Fruit fly (Drosophila melanogaster): Measurements from ENCODE around the gene Srrm1.
A peak's percentile ranks its signal among the peaks of the same experiment; 100 is the strongest.

The Srrm1 gene

DNA sequence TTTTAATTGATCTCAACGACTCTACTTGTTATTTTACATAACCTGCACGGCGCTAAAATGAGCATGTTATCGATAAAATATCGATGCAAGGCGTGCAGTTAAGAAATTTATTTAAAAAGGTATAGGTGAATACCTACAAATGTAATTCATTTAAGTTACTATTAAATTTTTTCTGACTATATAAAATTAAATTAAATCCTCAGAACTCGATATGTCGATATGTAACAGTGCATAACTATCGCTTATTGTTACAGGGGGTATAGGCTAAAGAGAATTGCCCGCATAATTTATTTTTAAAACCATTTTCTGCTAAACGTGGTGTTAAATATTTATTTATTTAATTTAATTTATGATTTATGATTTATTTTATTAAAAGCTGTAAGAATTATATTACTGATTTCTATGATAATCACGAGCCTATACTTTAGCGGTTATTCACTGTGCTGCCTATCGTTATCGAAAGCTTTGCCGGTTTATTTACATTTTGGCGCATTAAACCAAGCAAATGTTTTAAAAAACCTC, 18.8 kb upstream of the Srrm1 start, which contains the start of the genes mRpL20 and Icmt (continued):
- TF ChIP-seq CG17186 (GFP tag; optimal IDR thresholded peaks at IDR 0.05) (no peak), HmgZ (tag; optimal IDR thresholded peaks at IDR 0.05) (peak; percentile 94), Gug (GFP tag; IDR thresholded peaks at IDR 0.05) (peak; percentile 95), CG12236 (GFP tag; optimal IDR thresholded peaks at IDR 0.05) (no peak), CG1832 (GFP tag; optimal IDR thresholded peaks at IDR 0.05) (no peak), lov (optimal IDR thresholded peaks at IDR 0.05) (no peak), lov (GFP tag; IDR thresholded peaks at IDR 0.05) (peak; percentile 91), TFAM (GFP tag; optimal IDR thresholded peaks at IDR 0.05) (no peak), zen (tag; optimal IDR thresholded peaks at IDR 0.05) (peak; percentile 78), CG17829 (tag; optimal IDR thresholded peaks at IDR 0.05) (peak; percentile 92), Xbp1 (GFP tag; optimal IDR thresholded peaks at IDR 0.05) (peak; percentile 93), CG10462 (GFP tag; optimal IDR thresholded peaks at IDR 0.05) (peak; percentile 75), CG2875 (GFP tag; optimal IDR thresholded peaks at IDR 0.05) (peak; percentile 86), CG11093 (GFP tag; IDR thresholded peaks at IDR 0.05) (peak; percentile 94), esg (GFP tag; conservative IDR thresholded peaks at IDR 0.05) (peak; percentile 89), fru (optimal IDR thresholded peaks at IDR 0.05) (no peak), jigr1 (GFP tag; IDR thresholded peaks at IDR 0.05) (peak; percentile 89), ci (GFP tag; IDR thresholded peaks at IDR 0.05) (peak; percentile 94), CG34224 (GFP tag; IDR thresholded peaks at IDR 0.05; ENCODE audit: partially characterized antibody) (peak; percentile 74), zf30C (GFP tag; optimal IDR thresholded peaks at IDR 0.05) (no peak), ase (GFP tag; IDR thresholded peaks at IDR 0.05) (peak; percentile 96), pum (GFP tag; optimal IDR thresholded peaks at IDR 0.05) (peak; percentile 49), cwo (GFP tag; optimal IDR thresholded peaks at IDR 0.05) (peak; percentile 84), CG10267 (tag; optimal IDR thresholded peaks at IDR 0.05) (peak; percentile 77), CG4707 (GFP tag; optimal IDR thresholded peaks at IDR 0.05) (peak; percentile 68), nerfin-1 (tag; optimal IDR thresholded peaks at IDR 0.05) (peak; percentile 79), CG10209 (GFP tag; optimal IDR thresholded peaks at IDR 0.05) (peak; percentile 94), bsh (GFP tag; optimal IDR thresholded peaks at IDR 0.05) (peak; percentile 74 to 97), Nf-YB (GFP tag; optimal IDR thresholded peaks at IDR 0.05) (peak; percentile 77), Xrp1 (GFP tag; IDR thresholded peaks at IDR 0.05) (peak; percentile 97), Trl (optimal IDR thresholded peaks at IDR 0.05) (no peak), Trl (GFP tag; optimal IDR thresholded peaks at IDR 0.05) (peak; percentile 57), bbx (GFP tag; IDR thresholded peaks at IDR 0.05; ENCODE audit: partially characterized antibody) (peak; percentile 75), Nf-YA (GFP tag; IDR thresholded peaks at IDR 0.05) (peak; percentile 77), CG15479 (GFP tag; optimal IDR thresholded peaks at IDR 0.05) (no peak), toy (GFP tag; IDR thresholded peaks at IDR 0.05) (peak; percentile 94), ken (GFP tag; IDR thresholded peaks at IDR 0.05) (peak; percentile 97), CG2129 (GFP tag; IDR thresholded peaks at IDR 0.05; ENCODE audit: partially characterized antibody) (peak; percentile 28; the same call in 1 of the 2 replicates)

DNA sequence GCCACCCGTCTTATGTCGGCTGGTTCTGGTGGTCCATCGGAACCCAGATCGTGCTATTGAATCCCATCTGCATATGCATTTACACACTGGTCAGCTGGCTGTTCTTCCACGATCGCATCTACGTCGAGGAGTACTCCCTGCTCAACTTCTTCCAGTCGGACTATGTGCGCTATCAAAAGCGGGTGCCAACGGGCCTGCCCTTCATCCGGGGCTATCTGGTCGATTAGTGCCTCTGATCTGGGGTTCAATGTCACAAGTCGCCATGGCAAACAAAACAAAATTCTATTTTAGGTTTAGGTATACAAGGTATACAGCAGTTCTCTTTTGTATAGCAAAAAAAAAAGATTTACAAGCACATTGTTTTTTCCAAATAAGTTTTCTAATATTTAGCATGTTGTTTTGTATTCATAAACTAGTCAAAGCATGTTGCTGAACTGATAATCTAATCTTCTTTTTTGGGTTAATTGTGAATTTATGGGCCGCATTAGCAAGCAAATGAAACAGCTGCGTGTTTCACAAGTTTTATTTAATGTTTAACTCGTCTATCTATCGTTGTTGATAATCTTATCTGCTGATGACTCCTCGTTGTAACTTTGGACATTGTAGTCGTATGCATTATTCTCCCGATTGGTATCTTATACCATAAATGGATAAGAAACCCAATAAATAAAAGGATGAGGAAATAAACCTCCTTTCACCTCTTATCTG, 17.2 kb upstream of the Srrm1 start:
- peak; percentile 44 for TF ChIP-seq sug (tag; optimal IDR thresholded peaks at IDR 0.05)
- TF ChIP-seq CG34376 (GFP tag; optimal IDR thresholded peaks at IDR 0.05), result peak; percentile 88
- no peak for TF ChIP-seq CG11560 (tag; IDR thresholded peaks at IDR 0.05)
- TF ChIP-seq mirr (GFP tag; optimal IDR thresholded peaks at IDR 0.05), result peak; percentile 25
- TF ChIP-seq abd-A (tag; optimal IDR thresholded peaks at IDR 0.05), result peak; percentile 40
- TF ChIP-seq eve (GFP tag; optimal IDR thresholded peaks at IDR 0.05), result peak in 1 of 2 experiments; percentile 78
- peak; percentile 64 for TF ChIP-seq ftz-f1 (GFP tag; optimal IDR thresholded peaks at IDR 0.05)
- TF ChIP-seq CG6654 (GFP tag; optimal IDR thresholded peaks at IDR 0.05), result no peak
- TF ChIP-seq wor (GFP tag; IDR thresholded peaks at IDR 0.05), result no peak
- peak; percentile 74 for TF ChIP-seq exex (tag; optimal IDR thresholded peaks at IDR 0.05)
- no peak for TF ChIP-seq insv (GFP tag; optimal IDR thresholded peaks at IDR 0.05)
- 0 out of 4 replicates have a peak, but pooled peaks have one; percentile 71 for TF ChIP-seq chinmo (GFP tag; IDR thresholded peaks at IDR 0.05; ENCODE audit: partially characterized antibody)
- TF ChIP-seq zfh1 (GFP tag; IDR thresholded peaks at IDR 0.05), result 0 out of 3 replicates have a peak, but pooled peaks have one; percentile 10
